Fruit fly (Drosophila melanogaster) whole organism, embryonic: ENCODE data around the gene ppk17.

Experiments
- ATbp ChIP-seq: fragments of 200-800 bp; sonication (Bioruptor generic); optimal IDR thresholded peaks from 2 replicates; lab custom pipeline; 2017; ENCODE audit warnings: missing biosample characterization, mild to moderate bottlenecking, missing genetic modification characterization, missing genetic modification reagents
- Adf1 ChIP-seq: fragments of 200-800 bp; sonication (Bioruptor generic); IDR thresholded peaks from 2 replicates; pipeline ENCODE4 v1.3.6; 2022; ENCODE audit warnings: missing biosample characterization, missing genetic modification characterization
- Atf-2 ChIP-seq: fragments of 200-800 bp; sonication (Bioruptor generic); optimal IDR thresholded peaks from 2 replicates; lab custom pipeline; 2016; ENCODE audit warnings: missing biosample characterization, missing genetic modification characterization
- CG10979 ChIP-seq: fragments of 200-800 bp; sonication (Bioruptor generic); optimal IDR thresholded peaks from 2 replicates; lab custom pipeline; 2018; ENCODE audit warnings: missing biosample characterization, mild to moderate bottlenecking, missing genetic modification characterization, moderate library complexity
- CG11504 ChIP-seq: fragments of 200-800 bp; sonication (Bioruptor generic); optimal IDR thresholded peaks from 3 replicates; lab custom pipeline; 2019; ENCODE audit warnings: missing biosample characterization, mild to moderate bottlenecking, missing genetic modification characterization, moderate library complexity
- CG12942 ChIP-seq: fragments of 200-800 bp; sonication (Bioruptor generic); optimal IDR thresholded peaks from 3 replicates; lab custom pipeline; 2016; ENCODE audit warnings: missing biosample characterization, missing genetic modification characterization
- CG13123 ChIP-seq: fragments of 200-800 bp; sonication (Bioruptor generic); optimal IDR thresholded peaks from 2 replicates; lab custom pipeline; 2016; ENCODE audit warnings: missing biosample characterization, missing genetic modification characterization
- CG14860 ChIP-seq: fragments of 200-800 bp; sonication (Bioruptor generic); IDR thresholded peaks from 3 replicates; pipeline ENCODE4 v1.3.6; 2022; ENCODE audit warnings: missing biosample characterization, missing genetic modification characterization; ENCODE audit not compliant: partially characterized antibody
- CG2678 ChIP-seq: fragments of 200-800 bp; sonication (Bioruptor generic); optimal IDR thresholded peaks from 3 replicates; lab custom pipeline; 2019; ENCODE audit warnings: missing biosample characterization, mild to moderate bottlenecking, missing genetic modification characterization, moderate library complexity
- CG33557 ChIP-seq: fragments of 200-800 bp; sonication (Bioruptor generic); optimal IDR thresholded peaks from 2 replicates; lab custom pipeline; 2019; ENCODE audit warnings: missing biosample characterization, mild to moderate bottlenecking, missing genetic modification characterization, moderate library complexity
- CG3726 ChIP-seq: fragments of 200-800 bp; sonication (Bioruptor generic); IDR thresholded peaks from 3 replicates; pipeline ENCODE4, ENCODE4 v1.3.6; 2022; ENCODE audit warnings: missing biosample characterization, missing genetic modification characterization
- CG7271 ChIP-seq: fragments of 200-800 bp; sonication (Bioruptor generic); optimal IDR thresholded peaks from 2 replicates; lab custom pipeline; 2018; ENCODE audit warnings: missing biosample characterization, mild to moderate bottlenecking, missing genetic modification characterization, moderate library complexity
- CG7786 ChIP-seq: fragments of 200-800 bp; sonication (Bioruptor generic); optimal IDR thresholded peaks from 2 replicates; lab custom pipeline; 2016; ENCODE audit warnings: missing biosample characterization, missing genetic modification characterization
- CG8765 ChIP-seq: fragments of 200-800 bp; sonication (Bioruptor generic); IDR thresholded peaks from 2 replicates; pipeline ENCODE4 v1.3.6; 2022; ENCODE audit warnings: missing biosample characterization, missing genetic modification characterization
- CkIIα-i1 ChIP-seq: fragments of 200-800 bp; sonication (Bioruptor generic); IDR thresholded peaks from 2 replicates; pipeline ENCODE4 v1.3.6; 2022; ENCODE audit warnings: missing biosample characterization, missing genetic modification characterization
- CrebB ChIP-seq: fragments of 200-800 bp; sonication (Bioruptor generic); optimal IDR thresholded peaks from 3 replicates; lab custom pipeline; 2018; ENCODE audit warnings: missing biosample characterization, mild to moderate bottlenecking, missing genetic modification characterization
- Dfd ChIP-seq, 2 experiments: fragments of >200 bp; optimal IDR thresholded peaks; 2 replicates each; lab custom pipeline; 2017; ENCODE audit warnings: missing biosample characterization in 2 of 2, missing genetic modification characterization in 2 of 2
- Elba2 ChIP-seq: fragments of 200-800 bp; sonication (Bioruptor generic); optimal IDR thresholded peaks from 3 replicates; lab custom pipeline; 2016; ENCODE audit warnings: missing biosample characterization, missing genetic modification characterization
- Ets65A ChIP-seq: fragments of 200-800 bp; sonication (Bioruptor generic); peaks from one replicate; lab custom pipeline; 2016; ENCODE audit warnings: missing biosample characterization, missing genetic modification characterization
- Jarid2 ChIP-seq: fragments of 200-800 bp; sonication (Bioruptor generic); optimal IDR thresholded peaks from 3 replicates; lab custom pipeline; 2017; ENCODE audit warnings: mild to moderate bottlenecking, missing biosample characterization, missing genetic modification reagents, missing genetic modification characterization
- Kr ChIP-seq: fragments of 200-800 bp; sonication (Bioruptor generic); optimal IDR thresholded peaks from 2 replicates; lab custom pipeline; 2017; ENCODE audit warnings: missing biosample characterization, mild to moderate bottlenecking, missing genetic modification characterization
- Meics ChIP-seq: fragments of 200-800 bp; sonication (Bioruptor generic); optimal IDR thresholded peaks from 2 replicates; lab custom pipeline; 2017; ENCODE audit warnings: missing biosample characterization, mild to moderate bottlenecking, missing genetic modification characterization
- Myb ChIP-seq: fragments of 200-800 bp; sonication (Bioruptor generic); optimal IDR thresholded peaks from 2 replicates; lab custom pipeline; 2016; ENCODE audit warnings: missing biosample characterization, missing genetic modification characterization
- NFAT ChIP-seq: fragments of 200-800 bp; sonication (Bioruptor generic); IDR thresholded peaks from 2 replicates; pipeline ENCODE4 v1.3.6; 2022; ENCODE audit warnings: missing biosample characterization, missing genetic modification characterization
- Spps ChIP-seq: fragments of 200-800 bp; sonication (Bioruptor generic); optimal IDR thresholded peaks from 2 replicates; lab custom pipeline; 2018; ENCODE audit warnings: missing biosample characterization, mild to moderate bottlenecking, missing genetic modification characterization
- ac ChIP-seq: fragments of 200-800 bp; sonication (Bioruptor generic); optimal IDR thresholded peaks from 3 replicates; lab custom pipeline; 2017; ENCODE audit warnings: missing biosample characterization, mild to moderate bottlenecking, missing genetic modification characterization
- amos ChIP-seq: fragments of 200-800 bp; sonication (Bioruptor generic); IDR thresholded peaks from 2 replicates; pipeline ENCODE4 v1.3.6; 2022; ENCODE audit warnings: missing biosample characterization, missing genetic modification characterization; ENCODE audit not compliant: partially characterized antibody
- chinmo ChIP-seq: fragments of 200-800 bp; sonication (Bioruptor generic); IDR thresholded peaks from 4 replicates; pipeline ENCODE4 v1.3.6; 2022; ENCODE audit warnings: missing biosample characterization, missing genetic modification characterization; ENCODE audit not compliant: partially characterized antibody
- dan ChIP-seq: fragments of 200-800 bp; sonication (Bioruptor generic); IDR thresholded peaks from 2 replicates; pipeline ENCODE4 v1.3.6; 2022; ENCODE audit warnings: missing biosample characterization, missing genetic modification characterization
- gfzf ChIP-seq: fragments of 200-800 bp; sonication (Bioruptor generic); optimal IDR thresholded peaks from 2 replicates; lab custom pipeline; 2016; ENCODE audit warnings: missing biosample characterization, mild to moderate bottlenecking, missing genetic modification characterization, moderate library complexity
- insv ChIP-seq, 2 experiments: fragments of 200-800 bp; sonication (Bioruptor generic); optimal IDR thresholded peaks; 3 replicates each; lab custom pipeline; 2016 to 2018; ENCODE audit warnings: missing biosample characterization in 2 of 2, missing genetic modification characterization in 2 of 2
- jigr1 ChIP-seq: fragments of 200-800 bp; sonication (Bioruptor generic); IDR thresholded peaks from 3 replicates; pipeline ENCODE4 v1.3.6; 2022; ENCODE audit warnings: missing biosample characterization, missing genetic modification characterization
- lab ChIP-seq: fragments of 200-800 bp; sonication (Bioruptor generic); optimal IDR thresholded peaks from 3 replicates; lab custom pipeline; 2017; ENCODE audit warnings: missing biosample characterization, missing genetic modification characterization, mild to moderate bottlenecking, moderate library complexity, missing genetic modification reagents
- lov ChIP-seq, 2 experiments: fragments of 200-800 bp in 1 of 2; fragments of >200 bp in 1 of 2; sonication (Bioruptor generic) in 1 of 2; IDR thresholded peaks in 1 of 2; optimal IDR thresholded peaks in 1 of 2; 2 replicates in 1 of 2; 3 replicates in 1 of 2; pipeline versions ENCODE4 v1.3.6 to Lab custom; 2017 to 2022; ENCODE audit warnings: missing biosample characterization in 1 of 2, missing genetic modification characterization in 1 of 2
- onecut ChIP-seq: fragments of 200-800 bp; sonication (Bioruptor generic); IDR thresholded peaks from 2 replicates; pipeline ENCODE4 v1.3.6; 2022; ENCODE audit warnings: missing biosample characterization, missing genetic modification characterization
- repo ChIP-seq: fragments of 200-800 bp; sonication (Bioruptor generic); optimal IDR thresholded peaks from 2 replicates; lab custom pipeline; 2016; ENCODE audit warnings: missing biosample characterization, missing genetic modification characterization
- sc ChIP-seq, 3 experiments: fragments of >200 bp in 2 of 3; fragments of 200-800 bp in 1 of 3; sonication (Bioruptor generic) in 1 of 3; optimal IDR thresholded peaks; 2 replicates in 2 of 3; 3 replicates in 1 of 3; lab custom pipeline; 2017; ENCODE audit warnings: mild to moderate bottlenecking in 1 of 3, missing biosample characterization in 1 of 3, missing genetic modification characterization in 1 of 3, missing genetic modification reagents in 1 of 3
- shn ChIP-seq: fragments of 200-800 bp; sonication (Bioruptor generic); optimal IDR thresholded peaks from 3 replicates; lab custom pipeline; 2016; ENCODE audit warnings: missing biosample characterization, missing genetic modification characterization
- slp2 ChIP-seq: fragments of 200-800 bp; sonication (Bioruptor generic); optimal IDR thresholded peaks from 2 replicates; lab custom pipeline; 2016; ENCODE audit warnings: missing biosample characterization, missing genetic modification characterization
- sqz ChIP-seq: fragments of 200-800 bp; sonication (Bioruptor generic); optimal IDR thresholded peaks from 3 replicates; lab custom pipeline; 2018; ENCODE audit warnings: missing biosample characterization, mild to moderate bottlenecking, missing genetic modification characterization
- unc-4 ChIP-seq: fragments of 200-800 bp; sonication (Bioruptor generic); IDR thresholded peaks from 2 replicates; pipeline ENCODE4 v1.3.6; 2022; ENCODE audit warnings: missing biosample characterization, missing genetic modification characterization; ENCODE audit not compliant: partially characterized antibody
- usp ChIP-seq: fragments of >200 bp; optimal IDR thresholded peaks from 2 replicates; lab custom pipeline; 2017; ENCODE audit warnings: missing biosample characterization, missing genetic modification characterization
- yki ChIP-seq: fragments of >200 bp; optimal IDR thresholded peaks from 3 replicates; lab custom pipeline; 2018
- zfh1 ChIP-seq: fragments of 200-800 bp; sonication (Bioruptor generic); IDR thresholded peaks from 3 replicates; pipeline ENCODE4 v1.3.6; 2022; ENCODE audit warnings: missing biosample characterization, missing genetic modification characterization
- zfh2 ChIP-seq: fragments of 200-800 bp; sonication (Bioruptor generic); optimal IDR thresholded peaks from 2 replicates; lab custom pipeline; 2016; ENCODE audit warnings: missing biosample characterization, missing genetic modification characterization

ppk17 gene

dm6 chr2L:16720707-16721700, 39.4 kb downstream of the ppk17 start (continued):
- peak; percentile 67 for TF ChIP-seq shn (GFP tag; lab: Kevin White, UChicago)
- no peak for TF ChIP-seq usp (GFP tag; lab: Kevin White, UChicago)
- peak; percentile 87 for TF ChIP-seq ATbp (GFP tag; lab: Kevin White, UChicago)
- TF ChIP-seq Ets65A = peak; percentile 97
- TF ChIP-seq zfh1 (GFP tag; lab: Robert Waterston, UW) = peak; percentile 97
- peak; percentile 89 for TF ChIP-seq CG11504
- TF ChIP-seq lov (optimal IDR thresholded peaks at IDR 0.05; lab: Kevin White, UChicago) = no peak
- peak; percentile 95 for TF ChIP-seq lov (GFP tag; IDR thresholded peaks at IDR 0.05; lab: Robert Waterston, UW)
- peak; percentile 91 for TF ChIP-seq Meics
- TF ChIP-seq repo (GFP tag; lab: Kevin White, UChicago) = peak; percentile 49
- TF ChIP-seq unc-4 (GFP tag; lab: Robert Waterston, UW) = no peak
- peak; percentile 57 for TF ChIP-seq CrebB (tag; lab: Kevin White, UChicago)
- peak; percentile 81; the same call in 2 of the 3 replicates for TF ChIP-seq jigr1
- peak; percentile 68 for TF ChIP-seq sqz
- peak; percentile 91 for TF ChIP-seq CG8765 (GFP tag; lab: Robert Waterston, UW)
- no peak for TF ChIP-seq yki (lab: Kevin White, UChicago)
- peak; percentile 62; the same call in 1 of the 2 replicates for TF ChIP-seq CkIIα-i1
- TF ChIP-seq CG7271 (tag; lab: Kevin White, UChicago) = peak; percentile 95
- TF ChIP-seq Kr (GFP tag; lab: Kevin White, UChicago) = no peak
- peak; percentile 81 for TF ChIP-seq Atf-2 (GFP tag; lab: Kevin White, UChicago)
- TF ChIP-seq CG7786 (GFP tag; lab: Kevin White, UChicago) = peak; percentile 51
- peak; percentile 95 for TF ChIP-seq CG2678 (tag; lab: Kevin White, UChicago)
- TF ChIP-seq CG13123 (GFP tag; lab: Kevin White, UChicago) = peak; percentile 81
- TF ChIP-seq gfzf (GFP tag; lab: Kevin White, UChicago) = no peak
- peak; percentile 81 for TF ChIP-seq CG12942 (GFP tag; lab: Kevin White, UChicago)
- peak; percentile 86; the same call in 1 of the 2 replicates for TF ChIP-seq dan (GFP tag; lab: Robert Waterston, UW)
- TF ChIP-seq CG3726 (GFP tag; lab: Robert Waterston, UW) = peak; percentile 94
- TF ChIP-seq NFAT (GFP tag; lab: Robert Waterston, UW) = peak; percentile 86
- TF ChIP-seq Elba2 = peak; percentile 85
- TF ChIP-seq slp2 (GFP tag; lab: Kevin White, UChicago) = peak; percentile 68
- peak; percentile 88 for TF ChIP-seq chinmo

dm6 chr2L:16719643-16720515, 40.5 kb downstream of the ppk17 start, which contains the start of gene Cyt-c-p:
Gene Cyt-c-p (plus strand): TSS chr2L:16719932.
- TF ChIP-seq amos (GFP tag; lab: Robert Waterston, UW) (peak; percentile 64; the same call in 1 of the 2 replicates), Dfd (GFP tag; optimal IDR thresholded peaks at IDR 0.05; lab: Kevin White, UChicago) (no peak), onecut (GFP tag; lab: Robert Waterston, UW) (peak; percentile 26; the same call in 1 of the 2 replicates), zfh2 (GFP tag; lab: Kevin White, UChicago) (no peak), Spps (tag; lab: Kevin White, UChicago) (no peak), Myb (GFP tag; lab: Kevin White, UChicago) (peak; percentile 70), sc (optimal IDR thresholded peaks at IDR 0.05; lab: Kevin White, UChicago) (no peak), sc (GFP tag; optimal IDR thresholded peaks at IDR 0.05; lab: Kevin White, UChicago) (no peak), CG10979 (tag; lab: Kevin White, UChicago) (no peak), Adf1 (no peak; the same call in 1 of the 2 replicates), lab (GFP tag; lab: Kevin White, UChicago) (peak; percentile 64), CG14860 (GFP tag; lab: Robert Waterston, UW) (peak; percentile 17; the same call in 1 of the 3 replicates), Jarid2 (GFP tag; lab: Kevin White, UChicago) (peak; percentile 64), insv (GFP tag; optimal IDR thresholded peaks at IDR 0.05; lab: Kevin White, UChicago) (peak in 1 of 2 experiments; percentile 11), ac (GFP tag; lab: Kevin White, UChicago) (no peak), CG33557 (peak; percentile 16)
